Fruit fly (Drosophila melanogaster) whole organism, adult: Measurements from ENCODE around the gene RpS14b.

Experiments
- CG1620 ChIP-seq: fragments of 200-800 bp; sonication (Bioruptor generic); optimal IDR thresholded peaks from 2 replicates; lab custom pipeline; 2016; ENCODE audit warnings: missing biosample characterization, missing genetic modification characterization
- CG33017 ChIP-seq: fragments of 200-800 bp; sonication (Bioruptor generic); optimal IDR thresholded peaks from 2 replicates; lab custom pipeline; 2018; ENCODE audit warnings: missing biosample characterization, mild to moderate bottlenecking, missing genetic modification characterization, moderate library complexity
- CG7045 ChIP-seq: fragments of 200-800 bp; sonication (Bioruptor generic); optimal IDR thresholded peaks from 2 replicates; lab custom pipeline; 2017; ENCODE audit warnings: missing biosample characterization, mild to moderate bottlenecking, missing genetic modification characterization
- Crg-1 ChIP-seq: fragments of 200-800 bp; sonication (Bioruptor generic); optimal IDR thresholded peaks from 2 replicates; lab custom pipeline; 2016; ENCODE audit warnings: missing biosample characterization, missing genetic modification characterization
- kay ChIP-seq: fragments of 200-800 bp; sonication (Bioruptor generic); peaks from one replicate; lab custom pipeline; 2016; ENCODE audit warnings: missing biosample characterization, missing genetic modification characterization, borderline replicate concordance
- ovo ChIP-seq: fragments of 200-800 bp; sonication (Bioruptor generic); optimal IDR thresholded peaks from 2 replicates; lab custom pipeline; 2016; ENCODE audit warnings: missing biosample characterization, missing genetic modification characterization
- pad ChIP-seq: fragments of 200-800 bp; sonication (Bioruptor generic); optimal IDR thresholded peaks from 3 replicates; lab custom pipeline; 2017; ENCODE audit warnings: missing biosample characterization, missing genetic modification characterization, mild to moderate bottlenecking, moderate library complexity, missing genetic modification reagents

- TF ChIP-seq Crg-1 (no peak), CG1620 (GFP tag; lab: Kevin White, UChicago) (no peak), CG7045 (GFP tag; lab: Kevin White, UChicago) (no peak), pad (no peak), ovo (GFP tag; lab: Kevin White, UChicago) (no peak), kay (GFP tag; lab: Kevin White, UChicago) (no peak), CG33017 (tag; lab: Kevin White, UChicago) (no peak)
Observed at dm6 chrX:7924913-7925312, 9.8 kb upstream of the RpS14b start.
